Worm (Caenorhabditis elegans) whole organism, young adult: ENCODE measurements around the gene F37A4.5.

Source experiments
- B0019.2 ChIP-seq: fragments of 200-800 bp; sonication (Bioruptor generic); conservative IDR thresholded peaks from 2 replicates; pipeline ENCODE4 v1.3.6; 2022; ENCODE audit warnings: missing genetic modification reagents, missing genetic modification characterization, missing compliant biosample characterization
- akir-1 ChIP-seq: fragments of 200-800 bp; sonication (Bioruptor generic); optimal IDR thresholded peaks from 2 replicates; lab custom pipeline; 2018; ENCODE audit warnings: mild to moderate bottlenecking, missing genetic modification characterization, moderate library complexity, missing compliant biosample characterization
- dpl-1 ChIP-seq: fragments of 150-350 bp; optimal IDR thresholded peaks from 2 replicates; lab custom pipeline; 2014; ENCODE audit warnings: missing biosample characterization, missing genetic modification reagents, missing genetic modification characterization
- ets-4 ChIP-seq: fragments of 200-800 bp; sonication (Bioruptor generic); optimal IDR thresholded peaks from 2 replicates; lab custom pipeline; 2018; ENCODE audit warnings: mild to moderate bottlenecking, missing genetic modification characterization, missing compliant biosample characterization
- gei-17 ChIP-seq: fragments of 200-800 bp; sonication (Bioruptor generic); optimal IDR thresholded peaks from 2 replicates; lab custom pipeline; 2018; ENCODE audit warnings: mild to moderate bottlenecking, missing genetic modification characterization, missing compliant biosample characterization
- hmg-20 ChIP-seq: fragments of 200-800 bp; sonication (Bioruptor generic); IDR thresholded peaks from 2 replicates; pipeline ENCODE4 v1.3.6; 2022; ENCODE audit warnings: missing genetic modification reagents, missing genetic modification characterization, missing compliant biosample characterization
- nhr-90 ChIP-seq: sonication (generic microtip); optimal IDR thresholded peaks from 2 replicates; lab custom pipeline; 2016; ENCODE audit warnings: missing genotype, mild to moderate bottlenecking, missing genetic modification characterization, missing compliant biosample characterization
- sdz-38 ChIP-seq: sonication (generic microtip); optimal IDR thresholded peaks from 2 replicates; lab custom pipeline; 2016; ENCODE audit warnings: missing genotype, missing genetic modification characterization, missing compliant biosample characterization
- tbp1 ChIP-seq: fragments of 200-800 bp; sonication (Bioruptor generic); optimal IDR thresholded peaks from 2 replicates; lab custom pipeline; 2018; ENCODE audit warnings: mild to moderate bottlenecking, missing genetic modification characterization, missing compliant biosample characterization
- unc-130 ChIP-seq: sonication (generic microtip); optimal IDR thresholded peaks from 2 replicates; lab custom pipeline; 2016; ENCODE audit warnings: missing genetic modification reagents, missing genetic modification characterization, missing compliant biosample characterization
- unc-62 ChIP-seq: fragments of 150-350 bp; optimal IDR thresholded peaks from 2 replicates; lab custom pipeline; 2014; ENCODE audit warnings: missing biosample characterization, missing genetic modification reagents, missing genetic modification characterization
- ztf-6 ChIP-seq: fragments of 200-800 bp; sonication (Bioruptor generic); IDR thresholded peaks from 2 replicates; pipeline ENCODE4 v1.3.6; 2022; ENCODE audit warnings: missing genetic modification reagents, missing genetic modification characterization, missing compliant biosample characterization

- TF ChIP-seq dpl-1 (GFP tag; lab: Kevin White, UChicago) (no peak), nhr-90 (tag; lab: Kevin White, UChicago) (no peak), unc-62 (no peak), ets-4 (GFP tag; lab: Kevin White, UChicago) (no peak), hmg-20 (GFP tag; lab: Robert Waterston, UW) (no peak), sdz-38 (tag; lab: Kevin White, UChicago) (no peak), gei-17 (GFP tag; lab: Kevin White, UChicago) (no peak), unc-130 (GFP tag; lab: Kevin White, UChicago) (no peak), akir-1 (GFP tag; lab: Kevin White, UChicago) (no peak), B0019.2 (GFP tag; lab: Robert Waterston, UW) (no peak), tbp1 (GFP tag; lab: Kevin White, UChicago) (no peak), ztf-6 (GFP tag; lab: Robert Waterston, UW) (no peak)
Observed at ce11 chrIII:6752612-6753011, 40.9 kb downstream of the F37A4.5 start.
